Worm (Caenorhabditis elegans): ENCODE results near the gene Y19D2B.2.

- TF ChIP-seq nfya-1 (tag; optimal IDR thresholded peaks at IDR 0.05) (no peak), pha-4 (tag; optimal IDR thresholded peaks at IDR 0.05) (no peak), nhr-11 (tag; optimal IDR thresholded peaks at IDR 0.05) (no peak), hlh-30 (tag; optimal IDR thresholded peaks at IDR 0.05; ENCODE audit: insufficient read depth) (no peak), che-1 (tag; optimal IDR thresholded peaks at IDR 0.05) (no peak), pqm-1 (tag; optimal IDR thresholded peaks at IDR 0.05) (no peak), gmeb-2 (tag; optimal IDR thresholded peaks at IDR 0.05) (no peak), ceh-45 (GFP tag; IDR thresholded peaks at IDR 0.05) (no peak)
These were observed 43.4 kb upstream of the Y19D2B.2 start, which contains the start of gene lurp-1 for ce11 chrII:10880625-10881024.
